Fruit fly (Drosophila melanogaster) whole organism, wandering third instar larva: Measurements from ENCODE around the gene CG10226.

Experiments
- CG32264 ChIP-seq: fragments of 200-800 bp; sonication (Bioruptor generic); optimal IDR thresholded peaks from 2 replicates; lab custom pipeline; 2016; ENCODE audit warnings: missing biosample characterization, missing genetic modification characterization
- CG9705 ChIP-seq: fragments of 200-800 bp; sonication (Bioruptor generic); optimal IDR thresholded peaks from 2 replicates; lab custom pipeline; 2018; ENCODE audit warnings: missing biosample characterization, mild to moderate bottlenecking, missing genetic modification characterization
- CrebA ChIP-seq: fragments of 200-800 bp; sonication (Bioruptor generic); optimal IDR thresholded peaks from 2 replicates; lab custom pipeline; 2016; ENCODE audit warnings: missing biosample characterization, mild to moderate bottlenecking, missing genetic modification characterization, borderline replicate concordance
- Dfd ChIP-seq: fragments of >200 bp; optimal IDR thresholded peaks from 2 replicates; lab custom pipeline; 2017; ENCODE audit warnings: missing biosample characterization, missing genetic modification characterization
- Dif ChIP-seq: fragments of 200-275, 200-300 bp; sonication (Bioruptor generic); optimal IDR thresholded peaks from 2 replicates; lab custom pipeline; 2018; ENCODE audit warnings: missing biosample characterization, missing genetic modification characterization; ENCODE audit not compliant: partially characterized antibody
- HLH106 ChIP-seq: fragments of 200-800 bp; optimal IDR thresholded peaks from 3 replicates; lab custom pipeline; 2019; ENCODE audit warnings: missing biosample characterization, mild to moderate bottlenecking, missing genetic modification characterization, moderate library complexity
- Hnf4 ChIP-seq: fragments of 200-800 bp; sonication (Bioruptor generic); optimal IDR thresholded peaks from 2 replicates; lab custom pipeline; 2016; ENCODE audit warnings: missing biosample characterization, mild to moderate bottlenecking, missing genetic modification characterization
- Hr78 ChIP-seq: fragments of >200 bp; optimal IDR thresholded peaks from 2 replicates; lab custom pipeline; 2017; ENCODE audit warnings: missing biosample characterization, missing genetic modification characterization
- Hr83 ChIP-seq: fragments of 200-300 bp; sonication (Bioruptor generic); optimal IDR thresholded peaks from 2 replicates; lab custom pipeline; 2016; ENCODE audit warnings: missing biosample characterization, mild to moderate bottlenecking, missing genetic modification characterization, moderate library complexity; ENCODE audit not compliant: poor library complexity, severe bottlenecking
- Jra ChIP-seq: sonication (Bioruptor generic); optimal IDR thresholded peaks from 2 replicates; lab custom pipeline; 2016; ENCODE audit warnings: missing biosample characterization, missing genetic modification characterization
- N ChIP-seq: fragments of >200 bp; optimal IDR thresholded peaks from 2 replicates; lab custom pipeline; 2018; ENCODE audit warnings: missing biosample characterization, missing external identifiers, missing genetic modification characterization
- Rel ChIP-seq, 2 experiments: fragments of 200-800 bp; sonication (Bioruptor generic) in 1 of 2; optimal IDR thresholded peaks; 2 replicates in 1 of 2; 3 replicates in 1 of 2; lab custom pipeline; 2016 to 2019; ENCODE audit warnings: mild to moderate bottlenecking in 2 of 2, missing biosample characterization in 2 of 2, missing genetic modification characterization in 2 of 2, moderate library complexity in 1 of 2
- Vsx2 ChIP-seq: fragments of 200-300, 225-300 bp; sonication (Bioruptor generic); optimal IDR thresholded peaks from 2 replicates; lab custom pipeline; 2018; ENCODE audit warnings: missing biosample characterization, missing genetic modification characterization; ENCODE audit not compliant: partially characterized antibody
- brk ChIP-seq: fragments of 200-800 bp; sonication (Bioruptor generic); optimal IDR thresholded peaks from 2 replicates; lab custom pipeline; 2016; ENCODE audit warnings: missing biosample characterization, mild to moderate bottlenecking, missing genetic modification characterization
- dl ChIP-seq, 2 experiments: fragments of 175-275, 200-275 bp in 1 of 2; fragments of 200-275 bp in 1 of 2; sonication (Bioruptor generic); optimal IDR thresholded peaks; lab custom pipeline; 2018; ENCODE audit warnings: mild to moderate bottlenecking in 2 of 2, missing biosample characterization in 2 of 2, missing genetic modification characterization in 2 of 2, moderate library complexity in 2 of 2; ENCODE audit not compliant: partially characterized antibody in 2 of 2, insufficient read depth in 1 of 2
- dmrt93B ChIP-seq: fragments of 200-800 bp; sonication (Bioruptor generic); optimal IDR thresholded peaks from 2 replicates; lab custom pipeline; 2018; ENCODE audit warnings: missing biosample characterization, mild to moderate bottlenecking, missing genetic modification characterization
- dsf ChIP-seq: sonication (Bioruptor generic); optimal IDR thresholded peaks from 2 replicates; lab custom pipeline; 2016; ENCODE audit warnings: missing biosample characterization, missing genetic modification characterization, borderline replicate concordance
- fru ChIP-seq: fragments of 200-800 bp; sonication (Bioruptor generic); optimal IDR thresholded peaks from 3 replicates; lab custom pipeline; 2016; ENCODE audit warnings: missing biosample characterization, mild to moderate bottlenecking, missing genetic modification characterization
- h ChIP-seq: fragments of 200-800 bp; sonication (Bioruptor generic); optimal IDR thresholded peaks from 3 replicates; lab custom pipeline; 2016; ENCODE audit warnings: missing biosample characterization, mild to moderate bottlenecking, missing genetic modification characterization
- jim ChIP-seq: fragments of 175-275, 200-325 bp; sonication (Bioruptor generic); optimal IDR thresholded peaks from 2 replicates; lab custom pipeline; 2016; ENCODE audit warnings: missing biosample characterization, mild to moderate bottlenecking, missing genetic modification characterization
- psq ChIP-seq: fragments of 200-800 bp; sonication (Bioruptor generic); optimal IDR thresholded peaks from 3 replicates; lab custom pipeline; 2017; ENCODE audit warnings: missing biosample characterization, mild to moderate bottlenecking, missing genetic modification characterization, moderate library complexity
- rgr ChIP-seq: fragments of 200-800 bp; sonication (Bioruptor generic); optimal IDR thresholded peaks from 3 replicates; lab custom pipeline; 2016; ENCODE audit warnings: missing biosample characterization, mild to moderate bottlenecking, missing genetic modification characterization
- sage ChIP-seq: fragments of 200-800 bp; sonication (Bioruptor generic); optimal IDR thresholded peaks from 2 replicates; lab custom pipeline; 2016; ENCODE audit warnings: missing biosample characterization, mild to moderate bottlenecking, missing genetic modification characterization
- sv ChIP-seq: fragments of 200-800 bp; sonication (Bioruptor generic); optimal IDR thresholded peaks from 3 replicates; lab custom pipeline; 2016; ENCODE audit warnings: missing biosample characterization, missing genetic modification characterization
- tai ChIP-seq: sonication (Bioruptor generic); optimal IDR thresholded peaks from 2 replicates; lab custom pipeline; 2016; ENCODE audit warnings: missing biosample characterization, missing genetic modification characterization
- usp ChIP-seq: fragments of >200 bp; optimal IDR thresholded peaks from 2 replicates; lab custom pipeline; 2017; ENCODE audit warnings: missing biosample characterization, missing genetic modification characterization
- woc ChIP-seq: sonication (Bioruptor generic); optimal IDR thresholded peaks from 2 replicates; lab custom pipeline; 2016; ENCODE audit warnings: missing biosample characterization, mild to moderate bottlenecking, missing genetic modification characterization

CG10226 gene

dm6 chr3L:6215976-6216786, 23.7 kb downstream of the CG10226 start:
- TF ChIP-seq HLH106 (tag; lab: Kevin White, UChicago) = no peak
- TF ChIP-seq jim (GFP tag; lab: Kevin White, UChicago) = no peak
- TF ChIP-seq Rel (GFP tag; optimal IDR thresholded peaks at IDR 0.05; lab: Kevin White, UChicago) = no peak
- TF ChIP-seq Rel (tag; optimal IDR thresholded peaks at IDR 0.05; lab: Kevin White, UChicago) = no peak
- no peak for TF ChIP-seq Hr78 (GFP tag; lab: Kevin White, UChicago)
- TF ChIP-seq dsf (GFP tag; lab: Kevin White, UChicago) = no peak
- TF ChIP-seq sv (GFP tag; lab: Kevin White, UChicago) = no peak
- no peak for TF ChIP-seq CrebA (GFP tag; lab: Kevin White, UChicago)
- no peak for TF ChIP-seq h (GFP tag; lab: Kevin White, UChicago)
- no peak for TF ChIP-seq Hnf4 (GFP tag; lab: Kevin White, UChicago)
- TF ChIP-seq CG32264 (GFP tag; lab: Kevin White, UChicago) = no peak
- TF ChIP-seq fru (GFP tag; lab: Kevin White, UChicago) = no peak
- no peak for TF ChIP-seq N (GFP tag; lab: Kevin White, UChicago)
- no peak for TF ChIP-seq Dif (GFP tag; lab: Kevin White, UChicago)
- no peak for TF ChIP-seq rgr (GFP tag; lab: Kevin White, UChicago)
- no peak for TF ChIP-seq Vsx2 (GFP tag; lab: Kevin White, UChicago)
- no peak for TF ChIP-seq dmrt93B (GFP tag; lab: Kevin White, UChicago)
- TF ChIP-seq dl (GFP tag; optimal IDR thresholded peaks at IDR 0.05; lab: Kevin White, UChicago; ENCODE audit: insufficient read depth in 1 of 2, partially characterized antibody in 2 of 2) = no peak
- no peak for TF ChIP-seq tai (GFP tag; lab: Kevin White, UChicago)

- TF ChIP-seq psq (GFP tag; lab: Kevin White, UChicago) = no peak
- TF ChIP-seq N (GFP tag; lab: Kevin White, UChicago) = no peak
- no peak for TF ChIP-seq Vsx2 (GFP tag; lab: Kevin White, UChicago)
- TF ChIP-seq h (GFP tag; lab: Kevin White, UChicago) = no peak
- TF ChIP-seq, all 38 proteins: peak for 0
These were observed 39.7 kb downstream of the CG10226 start, which contains the start of gene CG8219 for dm6 chr3L:6200173-6200572. TSS of gene CG8219 (plus strand) at chr3L:6200473.

- no peak for TF ChIP-seq N (GFP tag; lab: Kevin White, UChicago)
- TF ChIP-seq Hnf4 (GFP tag; lab: Kevin White, UChicago) = no peak
- no peak for TF ChIP-seq Hr83 (GFP tag; lab: Kevin White, UChicago)
- no peak for TF ChIP-seq woc (GFP tag; lab: Kevin White, UChicago)
- TF ChIP-seq fru (GFP tag; lab: Kevin White, UChicago) = no peak
- TF ChIP-seq Vsx2 (GFP tag; lab: Kevin White, UChicago) = no peak
- no peak for TF ChIP-seq Jra (GFP tag; lab: Kevin White, UChicago)
- no peak for TF ChIP-seq rgr (GFP tag; lab: Kevin White, UChicago)
- TF ChIP-seq Hr78 (GFP tag; lab: Kevin White, UChicago) = no peak
- TF ChIP-seq sv (GFP tag; lab: Kevin White, UChicago) = no peak
- TF ChIP-seq sage (GFP tag; lab: Kevin White, UChicago) = no peak
- no peak for TF ChIP-seq dsf (GFP tag; lab: Kevin White, UChicago)
- TF ChIP-seq brk (GFP tag; lab: Kevin White, UChicago) = no peak
- no peak for TF ChIP-seq usp
- no peak for TF ChIP-seq Rel (GFP tag; optimal IDR thresholded peaks at IDR 0.05; lab: Kevin White, UChicago)
- no peak for TF ChIP-seq Rel (tag; optimal IDR thresholded peaks at IDR 0.05; lab: Kevin White, UChicago)
- TF ChIP-seq CG9705 = no peak
- TF ChIP-seq Dfd (GFP tag; lab: Kevin White, UChicago) = no peak
These were observed 46.2 kb downstream of the CG10226 start for dm6 chr3L:6193556-6194114.
